Fruit fly (Drosophila melanogaster): ENCODE data around the gene Hmu.
A peak's percentile ranks its signal among the peaks of the same experiment; 100 is the strongest.

Hmu gene

DNA sequence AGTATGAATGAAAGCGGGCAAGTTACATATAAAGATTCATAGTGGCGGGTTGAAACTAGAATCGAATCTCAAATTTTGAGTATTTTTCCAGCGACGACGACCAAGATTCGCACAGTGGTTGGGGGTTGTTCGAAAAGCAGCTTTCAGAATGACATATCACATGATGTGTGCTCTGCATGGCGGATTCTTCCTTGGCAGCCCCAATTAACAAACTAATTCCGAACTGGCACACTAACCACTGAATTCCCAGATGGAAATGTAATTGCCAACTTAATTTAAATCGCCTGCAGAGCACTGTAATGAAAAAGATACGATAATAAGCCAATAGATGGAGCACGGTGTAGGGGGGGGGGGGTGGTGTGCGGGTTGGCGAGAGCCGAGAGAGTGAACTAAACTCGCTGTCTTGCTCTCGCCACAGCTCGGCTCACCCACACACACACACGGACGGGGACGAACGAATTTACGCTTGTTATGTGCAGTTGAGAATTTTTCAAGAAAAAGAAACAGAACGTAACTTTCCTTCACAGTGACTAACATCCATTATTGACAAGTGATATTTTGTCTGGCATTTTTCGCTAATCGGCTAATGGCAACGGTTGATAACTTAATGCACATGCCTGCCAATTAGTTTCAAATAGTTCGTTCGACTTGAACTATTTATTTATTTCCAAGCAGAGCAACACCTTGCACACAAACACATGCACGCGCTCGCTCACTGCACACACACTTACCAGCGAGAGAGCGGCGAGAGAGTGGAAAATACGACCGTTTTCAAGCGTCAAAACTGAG is 7.4 kb upstream of the Hmu start (continued):
- TF ChIP-seq ranshi (GFP tag; IDR thresholded peaks at IDR 0.05) = peak; percentile 98
- TF ChIP-seq dpn (GFP tag; optimal IDR thresholded peaks at IDR 0.05) = peak; percentile 92 to 98
- peak; percentile 92 for TF ChIP-seq CG11723 (GFP tag; optimal IDR thresholded peaks at IDR 0.05)
- TF ChIP-seq pan (optimal IDR thresholded peaks at IDR 0.05) = no peak
- peak in 1 of 2 experiments; percentile 98 for TF ChIP-seq pan (GFP tag; optimal IDR thresholded peaks at IDR 0.05 in 1 of 2, IDR thresholded peaks at IDR 0.05 in 1 of 2)
- peak; percentile 94 for TF ChIP-seq CG4424 (GFP tag; optimal IDR thresholded peaks at IDR 0.05)
- peak; percentile 63 for TF ChIP-seq MESR4 (GFP tag; optimal IDR thresholded peaks at IDR 0.05)
- peak; percentile 93 for TF ChIP-seq wor (GFP tag; IDR thresholded peaks at IDR 0.05)
- TF ChIP-seq D19A (tag; optimal IDR thresholded peaks at IDR 0.05) = peak; percentile 87
- peak; percentile 89 for TF ChIP-seq salm (tag; optimal IDR thresholded peaks at IDR 0.05)
- peak; percentile 87 for TF ChIP-seq CG10274 (GFP tag; optimal IDR thresholded peaks at IDR 0.05)
- TF ChIP-seq Antp (GFP tag; optimal IDR thresholded peaks at IDR 0.05) = peak; percentile 97
- peak; percentile 88 for TF ChIP-seq CG4707 (GFP tag; optimal IDR thresholded peaks at IDR 0.05)
- TF ChIP-seq exex (tag; optimal IDR thresholded peaks at IDR 0.05) = peak; percentile 86
- peak; percentile 90 for TF ChIP-seq gcm (GFP tag; optimal IDR thresholded peaks at IDR 0.05)
- TF ChIP-seq ken (GFP tag; IDR thresholded peaks at IDR 0.05) = peak; percentile 97
- peak; percentile 91 for TF ChIP-seq CG11696 (GFP tag; IDR thresholded peaks at IDR 0.05)
- peak; percentile 94 for TF ChIP-seq Dip3 (GFP tag; optimal IDR thresholded peaks at IDR 0.05)
- peak; percentile 91 for TF ChIP-seq CG15011 (GFP tag; optimal IDR thresholded peaks at IDR 0.05)
- TF ChIP-seq CG10321 (GFP tag; IDR thresholded peaks at IDR 0.05) = peak; percentile 74
- TF ChIP-seq Nf-YA (GFP tag; IDR thresholded peaks at IDR 0.05) = peak; percentile 92
- TF ChIP-seq CG7928 (GFP tag; optimal IDR thresholded peaks at IDR 0.05) = peak; percentile 77
- TF ChIP-seq Rx (GFP tag; IDR thresholded peaks at IDR 0.05) = peak; percentile 97
- peak; percentile 97 for TF ChIP-seq CG32767 (GFP tag; IDR thresholded peaks at IDR 0.05)
- TF ChIP-seq Oaz (GFP tag; IDR thresholded peaks at IDR 0.05) = peak; percentile 96
- peak; percentile 91 for TF ChIP-seq NK7.1 (GFP tag; optimal IDR thresholded peaks at IDR 0.05)
- peak; percentile 97 for TF ChIP-seq CG16779 (GFP tag; IDR thresholded peaks at IDR 0.05)
- TF ChIP-seq CG30403 (GFP tag; optimal IDR thresholded peaks at IDR 0.05) = peak; percentile 94
- TF ChIP-seq jumu (GFP tag; optimal IDR thresholded peaks at IDR 0.05) = peak; percentile 95
- peak; percentile 86 for TF ChIP-seq wek (GFP tag; optimal IDR thresholded peaks at IDR 0.05)
- peak; percentile 95 for TF ChIP-seq CG7372 (GFP tag; IDR thresholded peaks at IDR 0.05)
- TF ChIP-seq CG18476 (GFP tag; optimal IDR thresholded peaks at IDR 0.05) = peak; percentile 83
- peak; percentile 81 for TF ChIP-seq trh (GFP tag; optimal IDR thresholded peaks at IDR 0.05)
- TF ChIP-seq sug (tag; optimal IDR thresholded peaks at IDR 0.05) = peak; percentile 84
- TF ChIP-seq CTCF (GFP tag; optimal IDR thresholded peaks at IDR 0.05) = peak; percentile 66
- TF ChIP-seq CG32772 (GFP tag; IDR thresholded peaks at IDR 0.05) = peak; percentile 97
- TF ChIP-seq ara (GFP tag; IDR thresholded peaks at IDR 0.05) = peak; percentile 96
- peak; percentile 75 for TF ChIP-seq slou (GFP tag; optimal IDR thresholded peaks at IDR 0.05)
- peak; percentile 95 for TF ChIP-seq gsb (GFP tag; IDR thresholded peaks at IDR 0.05)
- TF ChIP-seq Ets65A (GFP tag) = peak; percentile 99
- peak; percentile 90 for TF ChIP-seq CG8388 (GFP tag; optimal IDR thresholded peaks at IDR 0.05)
- TF ChIP-seq CG10543 (GFP tag; optimal IDR thresholded peaks at IDR 0.05) = peak; percentile 90
- TF ChIP-seq gem (tag; optimal IDR thresholded peaks at IDR 0.05) = peak; percentile 97
- peak; percentile 94 for TF ChIP-seq pho (GFP tag; optimal IDR thresholded peaks at IDR 0.05)
- peak; percentile 89 for TF ChIP-seq YL-1 (GFP tag; optimal IDR thresholded peaks at IDR 0.05)
- TF ChIP-seq Tbp (GFP tag; optimal IDR thresholded peaks at IDR 0.05) = no peak
- TF ChIP-seq pnt (GFP tag; optimal IDR thresholded peaks at IDR 0.05) = peak; percentile 93
- TF ChIP-seq CG17359 (tag; optimal IDR thresholded peaks at IDR 0.05) = peak; percentile 96
- peak; percentile 92 for TF ChIP-seq CG1233 (GFP tag; optimal IDR thresholded peaks at IDR 0.05)
- TF ChIP-seq CG7963 (GFP tag; IDR thresholded peaks at IDR 0.05; ENCODE audit: partially characterized antibody) = peak; percentile 54; the same call in 1 of the 3 replicates
- peak; percentile 86 for TF ChIP-seq CG1024 (GFP tag; IDR thresholded peaks at IDR 0.05)

Measured in whole organism, embryonic.